Fruit fly (Drosophila melanogaster) whole organism, embryonic: Measurements from ENCODE around the gene CG31213.

Source experiments
- ATbp ChIP-seq: fragments of 200-800 bp; sonication (Bioruptor generic); optimal IDR thresholded peaks from 2 replicates; lab custom pipeline; 2017; ENCODE audit warnings: missing biosample characterization, mild to moderate bottlenecking, missing genetic modification characterization, missing genetic modification reagents
- Atf6 ChIP-seq: fragments of 200-800 bp; sonication (Bioruptor generic); IDR thresholded peaks from 2 replicates; pipeline ENCODE4 v1.3.6; 2022; ENCODE audit warnings: missing biosample characterization, missing genetic modification characterization
- Bdp1 ChIP-seq: fragments of 200-800 bp; sonication (Bioruptor generic); optimal IDR thresholded peaks from 3 replicates; lab custom pipeline; 2016; ENCODE audit warnings: missing biosample characterization, missing genetic modification characterization
- C15 ChIP-seq: fragments of 200-800 bp; sonication (Bioruptor generic); IDR thresholded peaks from 3 replicates; pipeline ENCODE4 v1.3.6; 2022; ENCODE audit warnings: missing biosample characterization, missing genetic modification characterization
- CG10209 ChIP-seq: fragments of 200-800 bp; sonication (Bioruptor generic); optimal IDR thresholded peaks from 3 replicates; lab custom pipeline; 2017; ENCODE audit warnings: missing biosample characterization, mild to moderate bottlenecking, missing genetic modification characterization, missing genetic modification reagents
- CG10654 ChIP-seq: fragments of 200-800 bp; sonication (Bioruptor generic); optimal IDR thresholded peaks from 2 replicates; lab custom pipeline; 2016; ENCODE audit warnings: missing biosample characterization, missing genetic modification characterization
- CG11093 ChIP-seq: fragments of 200-800 bp; sonication (Bioruptor generic); IDR thresholded peaks from 3 replicates; pipeline ENCODE4 v1.3.6; 2022; ENCODE audit warnings: missing biosample characterization, missing genetic modification characterization
- CG11723 ChIP-seq: fragments of 200-800 bp; sonication (Bioruptor generic); optimal IDR thresholded peaks from 2 replicates; lab custom pipeline; 2017; ENCODE audit warnings: missing biosample characterization, mild to moderate bottlenecking, missing genetic modification characterization
- CG12391 ChIP-seq: fragments of 200-800 bp; sonication (Bioruptor generic); optimal IDR thresholded peaks from 3 replicates; lab custom pipeline; 2018; ENCODE audit warnings: missing biosample characterization, mild to moderate bottlenecking, missing genetic modification characterization, moderate library complexity
- CG14014 ChIP-seq: fragments of 200-800 bp; sonication (Bioruptor generic); IDR thresholded peaks from 2 replicates; pipeline ENCODE4 v1.3.6; 2022; ENCODE audit warnings: missing biosample characterization, missing genetic modification characterization
- CG15479 ChIP-seq: fragments of 200-800 bp; sonication (Bioruptor generic); optimal IDR thresholded peaks from 3 replicates; lab custom pipeline; 2019; ENCODE audit warnings: missing biosample characterization, mild to moderate bottlenecking, missing genetic modification characterization, moderate library complexity
- CG15696 ChIP-seq: fragments of 200-800 bp; sonication (Bioruptor generic); optimal IDR thresholded peaks from 2 replicates; lab custom pipeline; 2019; ENCODE audit warnings: missing biosample characterization, mild to moderate bottlenecking, missing genetic modification characterization, moderate library complexity
- CG30020 ChIP-seq: fragments of 200-800 bp; optimal IDR thresholded peaks from 2 replicates; lab custom pipeline; 2019; ENCODE audit warnings: missing biosample characterization, mild to moderate bottlenecking, missing genetic modification characterization, moderate library complexity
- CG42726 ChIP-seq: fragments of 200-800 bp; sonication (Bioruptor generic); IDR thresholded peaks from 2 replicates; pipeline ENCODE4 v1.3.6; 2022; ENCODE audit warnings: missing biosample characterization, missing genetic modification characterization; ENCODE audit not compliant: partially characterized antibody
- CG6654 ChIP-seq: fragments of 200-800 bp; sonication (Bioruptor generic); optimal IDR thresholded peaks from 2 replicates; lab custom pipeline; 2017; ENCODE audit warnings: missing biosample characterization, mild to moderate bottlenecking, missing genetic modification characterization
- CG9437 ChIP-seq: fragments of 200-800 bp; sonication (Bioruptor generic); optimal IDR thresholded peaks from 2 replicates; lab custom pipeline; 2018; ENCODE audit warnings: missing biosample characterization, mild to moderate bottlenecking, missing genetic modification characterization
- CHES-1-like ChIP-seq: fragments of 200-800 bp; sonication (Bioruptor generic); optimal IDR thresholded peaks from 2 replicates; lab custom pipeline; 2016; ENCODE audit warnings: missing biosample characterization, missing genetic modification characterization
- Chrac-16 ChIP-seq: fragments of 200-800 bp; sonication (Bioruptor generic); optimal IDR thresholded peaks from 3 replicates; lab custom pipeline; 2016; ENCODE audit warnings: missing biosample characterization, missing genetic modification characterization
- D19A ChIP-seq: fragments of 200-800 bp; optimal IDR thresholded peaks from 3 replicates; lab custom pipeline; 2019; ENCODE audit warnings: missing biosample characterization, mild to moderate bottlenecking, missing genetic modification characterization, moderate library complexity
- Deaf1 ChIP-seq: fragments of 200-800 bp; optimal IDR thresholded peaks from 3 replicates; lab custom pipeline; 2019; ENCODE audit warnings: missing biosample characterization, mild to moderate bottlenecking, missing genetic modification characterization, moderate library complexity
- MBD-R2 ChIP-seq: fragments of 200-800 bp; sonication (Bioruptor generic); IDR thresholded peaks from 2 replicates; pipeline ENCODE4 v1.3.6; 2022; ENCODE audit warnings: missing biosample characterization, missing genetic modification characterization
- MESR4 ChIP-seq: fragments of 200-800 bp; sonication (Bioruptor generic); optimal IDR thresholded peaks from 2 replicates; lab custom pipeline; 2018; ENCODE audit warnings: missing biosample characterization, mild to moderate bottlenecking, missing genetic modification characterization, moderate library complexity
- Max ChIP-seq: fragments of 200-800 bp; sonication (Bioruptor generic); optimal IDR thresholded peaks from 2 replicates; lab custom pipeline; 2016; ENCODE audit warnings: missing biosample characterization, mild to moderate bottlenecking, missing genetic modification characterization
- PHDP ChIP-seq: fragments of 200-800 bp; sonication (Bioruptor generic); optimal IDR thresholded peaks from 3 replicates; lab custom pipeline; 2018; ENCODE audit warnings: missing biosample characterization, mild to moderate bottlenecking, missing genetic modification characterization, moderate library complexity
- Spps ChIP-seq: fragments of 200-800 bp; sonication (Bioruptor generic); optimal IDR thresholded peaks from 2 replicates; lab custom pipeline; 2018; ENCODE audit warnings: missing biosample characterization, mild to moderate bottlenecking, missing genetic modification characterization
- Xrp1 ChIP-seq: fragments of 200-800 bp; sonication (Bioruptor generic); IDR thresholded peaks from 2 replicates; pipeline ENCODE4 v1.3.6; 2022; ENCODE audit warnings: missing biosample characterization, missing genetic modification characterization
- ac ChIP-seq: fragments of 200-800 bp; sonication (Bioruptor generic); optimal IDR thresholded peaks from 3 replicates; lab custom pipeline; 2017; ENCODE audit warnings: missing biosample characterization, mild to moderate bottlenecking, missing genetic modification characterization
- ap ChIP-seq: fragments of 200-800 bp; sonication (Bioruptor generic); IDR thresholded peaks from 2 replicates; pipeline ENCODE4 v1.3.6; 2022; ENCODE audit warnings: missing biosample characterization, missing genetic modification characterization
- ara ChIP-seq: fragments of 200-800 bp; sonication (Bioruptor generic); IDR thresholded peaks from 2 replicates; pipeline ENCODE4 v1.3.6; 2022; ENCODE audit warnings: missing biosample characterization, missing genetic modification characterization
- bowl ChIP-seq: fragments of 200-800 bp; sonication (Bioruptor generic); IDR thresholded peaks from 2 replicates; pipeline ENCODE4 v1.3.6; 2022; ENCODE audit warnings: missing biosample characterization, missing genetic modification characterization
- btn ChIP-seq: fragments of 200-800 bp; sonication (Bioruptor generic); optimal IDR thresholded peaks from 2 replicates; lab custom pipeline; 2016; ENCODE audit warnings: missing biosample characterization, missing genetic modification characterization
- cg ChIP-seq: fragments of 200-800 bp; sonication (Bioruptor generic); optimal IDR thresholded peaks from 3 replicates; lab custom pipeline; 2019; ENCODE audit warnings: missing biosample characterization, mild to moderate bottlenecking, missing genetic modification characterization, moderate library complexity
- chm ChIP-seq: fragments of 200-800 bp; sonication (Bioruptor generic); IDR thresholded peaks from 2 replicates; pipeline ENCODE4 v1.3.6; 2022; ENCODE audit warnings: missing biosample characterization, missing genetic modification characterization
- eyg ChIP-seq: fragments of 200-800 bp; sonication (Bioruptor generic); optimal IDR thresholded peaks from 3 replicates; lab custom pipeline; 2016; ENCODE audit warnings: missing biosample characterization, missing genetic modification characterization
- fd64A ChIP-seq: fragments of 200-800 bp; sonication (Bioruptor generic); optimal IDR thresholded peaks from 3 replicates; lab custom pipeline; 2018; ENCODE audit warnings: missing biosample characterization, mild to moderate bottlenecking, missing genetic modification characterization
- gcm2 ChIP-seq: fragments of 200-800 bp; sonication (Bioruptor generic); optimal IDR thresholded peaks from 2 replicates; lab custom pipeline; 2016; ENCODE audit warnings: missing biosample characterization, missing genetic modification characterization
- grn ChIP-seq: fragments of 200-800 bp; sonication (Bioruptor generic); optimal IDR thresholded peaks from 3 replicates; lab custom pipeline; 2017; ENCODE audit warnings: missing biosample characterization, missing genetic modification characterization
- odd ChIP-seq: fragments of 200-800 bp; sonication (Bioruptor generic); optimal IDR thresholded peaks from 2 replicates; lab custom pipeline; 2017; ENCODE audit warnings: missing biosample characterization, mild to moderate bottlenecking, missing genetic modification characterization
- onecut ChIP-seq: fragments of 200-800 bp; sonication (Bioruptor generic); IDR thresholded peaks from 2 replicates; pipeline ENCODE4 v1.3.6; 2022; ENCODE audit warnings: missing biosample characterization, missing genetic modification characterization
- p53 ChIP-seq: fragments of 200-800 bp; sonication (Bioruptor generic); optimal IDR thresholded peaks from 2 replicates; lab custom pipeline; 2016; ENCODE audit warnings: missing biosample characterization, missing genetic modification characterization
- pb ChIP-seq: fragments of 200-800 bp; sonication (Bioruptor generic); optimal IDR thresholded peaks from 3 replicates; lab custom pipeline; 2016; ENCODE audit warnings: missing biosample characterization, missing genetic modification characterization
- psq ChIP-seq: fragments of 200-800 bp; sonication (Bioruptor generic); optimal IDR thresholded peaks from 2 replicates; lab custom pipeline; 2017; ENCODE audit warnings: missing biosample characterization, missing genetic modification characterization
- sens-2 ChIP-seq: fragments of 200-800 bp; sonication (Bioruptor generic); IDR thresholded peaks from 2 replicates; pipeline ENCODE4 v1.3.6; 2022; ENCODE audit warnings: missing biosample characterization, missing genetic modification characterization
- sqz ChIP-seq: fragments of 200-800 bp; sonication (Bioruptor generic); optimal IDR thresholded peaks from 3 replicates; lab custom pipeline; 2018; ENCODE audit warnings: missing biosample characterization, mild to moderate bottlenecking, missing genetic modification characterization
- tap ChIP-seq: fragments of 200-800 bp; optimal IDR thresholded peaks from 3 replicates; lab custom pipeline; 2019; ENCODE audit warnings: missing biosample characterization, mild to moderate bottlenecking, missing genetic modification characterization, moderate library complexity
- trem ChIP-seq: fragments of 200-800 bp; optimal IDR thresholded peaks from 3 replicates; lab custom pipeline; 2019; ENCODE audit warnings: missing biosample characterization, mild to moderate bottlenecking, missing genetic modification characterization, moderate library complexity
- twi ChIP-seq: fragments of 200-800 bp; optimal IDR thresholded peaks from 2 replicates; lab custom pipeline; 2019; ENCODE audit warnings: missing biosample characterization, mild to moderate bottlenecking, missing genetic modification characterization, moderate library complexity
- vvl ChIP-seq: fragments of 200-800 bp; sonication (Bioruptor generic); IDR thresholded peaks from 2 replicates; pipeline ENCODE4 v1.3.6; 2022; ENCODE audit warnings: missing biosample characterization, missing genetic modification characterization
- yki ChIP-seq: fragments of >200 bp; optimal IDR thresholded peaks from 3 replicates; lab custom pipeline; 2018
- z ChIP-seq: fragments of 200-800 bp; sonication (Bioruptor generic); IDR thresholded peaks from 3 replicates; pipeline ENCODE4 v1.3.6; 2022; ENCODE audit warnings: missing biosample characterization, missing genetic modification characterization
- zfh1 ChIP-seq: fragments of 200-800 bp; sonication (Bioruptor generic); IDR thresholded peaks from 3 replicates; pipeline ENCODE4 v1.3.6; 2022; ENCODE audit warnings: missing biosample characterization, missing genetic modification characterization

The CG31213 gene

DNA sequence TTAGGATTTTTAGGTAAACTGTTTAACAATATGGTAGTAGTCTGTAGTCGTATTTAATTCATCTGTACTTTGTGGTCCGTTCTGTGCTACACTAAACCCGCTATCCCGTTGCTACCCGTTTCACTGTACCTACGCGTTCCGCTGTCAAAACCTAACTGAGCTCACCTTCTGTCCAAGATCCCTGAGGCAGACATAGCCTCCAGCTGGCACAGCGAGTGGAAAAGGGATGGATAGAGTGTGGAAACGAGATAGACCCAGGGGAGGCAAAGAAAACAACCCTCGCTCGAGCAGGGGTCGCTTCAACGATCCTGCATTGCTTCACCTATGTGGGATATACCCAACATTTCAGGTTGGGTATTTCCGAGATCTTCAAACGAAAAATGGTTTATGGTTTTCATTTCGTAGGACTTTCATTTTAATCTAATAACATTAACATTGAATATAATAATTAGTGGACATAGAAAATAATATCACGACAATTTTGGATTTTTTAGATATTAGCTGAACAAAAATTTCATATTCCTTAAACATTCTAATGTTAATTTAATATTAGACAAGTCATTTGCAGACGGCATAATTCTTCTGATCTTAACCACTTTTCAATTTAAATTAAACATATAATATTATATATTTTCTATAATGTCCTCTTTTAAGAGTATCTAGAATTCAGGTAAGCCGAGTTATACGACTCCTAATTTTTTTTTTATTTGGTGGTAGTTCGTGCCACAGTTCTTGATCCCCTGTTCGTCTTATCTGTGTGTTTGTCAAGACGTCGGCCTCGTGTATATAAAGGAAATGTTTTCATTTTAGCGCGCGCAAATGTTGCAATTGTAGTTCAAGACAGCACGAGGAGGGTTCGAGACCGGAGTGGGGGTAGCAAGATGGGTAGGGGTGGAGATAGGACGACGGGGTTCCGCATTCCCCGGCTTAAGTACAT is 37.6 kb upstream of the CG31213 start, which contains the start of gene mira (continued):
- TF ChIP-seq CG14014 (GFP tag; lab: Robert Waterston, UW) = no peak
- TF ChIP-seq twi (tag; lab: Kevin White, UChicago) = peak; percentile 83
- TF ChIP-seq onecut (GFP tag; lab: Robert Waterston, UW) = no peak
- no peak for TF ChIP-seq tap
- TF ChIP-seq CG15479 (GFP tag; lab: Kevin White, UChicago) = peak; percentile 31
- no peak for TF ChIP-seq PHDP
- TF ChIP-seq btn (GFP tag; lab: Kevin White, UChicago) = no peak
- TF ChIP-seq zfh1 (GFP tag; lab: Robert Waterston, UW) = no peak
- TF ChIP-seq Bdp1 = no peak
- no peak for TF ChIP-seq bowl (GFP tag; lab: Robert Waterston, UW)
- TF ChIP-seq fd64A = no peak
- no peak for TF ChIP-seq trem (tag; lab: Kevin White, UChicago)
- TF ChIP-seq sqz (GFP tag; lab: Kevin White, UChicago) = peak; percentile 47
- no peak for TF ChIP-seq eyg (GFP tag; lab: Kevin White, UChicago)
- no peak for TF ChIP-seq MESR4 (GFP tag; lab: Kevin White, UChicago)
- no peak for TF ChIP-seq chm (GFP tag; lab: Robert Waterston, UW)
- TF ChIP-seq ara (GFP tag; lab: Robert Waterston, UW) = no peak
- TF ChIP-seq CG10654 (GFP tag; lab: Kevin White, UChicago) = no peak
- no peak for TF ChIP-seq CG11093
- no peak for TF ChIP-seq ATbp (GFP tag; lab: Kevin White, UChicago)
- TF ChIP-seq CG30020 (tag; lab: Kevin White, UChicago) = no peak
- no peak for TF ChIP-seq p53 (GFP tag; lab: Kevin White, UChicago)
- TF ChIP-seq z (GFP tag; lab: Robert Waterston, UW) = no peak
- TF ChIP-seq CG42726 (GFP tag; lab: Robert Waterston, UW) = no peak
- TF ChIP-seq gcm2 (GFP tag; lab: Kevin White, UChicago) = no peak
- no peak for TF ChIP-seq sens-2 (GFP tag; lab: Robert Waterston, UW)
- TF ChIP-seq C15 = no peak
- TF ChIP-seq Spps = no peak
- no peak for TF ChIP-seq Chrac-16 (GFP tag; lab: Kevin White, UChicago)
- TF ChIP-seq D19A (tag; lab: Kevin White, UChicago) = peak; percentile 99
- no peak for TF ChIP-seq grn (GFP tag; lab: Kevin White, UChicago)
- no peak for TF ChIP-seq cg (GFP tag; lab: Kevin White, UChicago)
- no peak for TF ChIP-seq CG9437 (GFP tag; lab: Kevin White, UChicago)
- TF ChIP-seq Max (GFP tag; lab: Kevin White, UChicago) = no peak
- TF ChIP-seq Deaf1 (tag; lab: Kevin White, UChicago) = no peak
- TF ChIP-seq CG6654 (GFP tag; lab: Kevin White, UChicago) = no peak
- TF ChIP-seq ap (GFP tag; lab: Robert Waterston, UW) = no peak
- no peak for TF ChIP-seq CHES-1-like (GFP tag; lab: Kevin White, UChicago)
- no peak for TF ChIP-seq odd
- no peak for TF ChIP-seq Atf6
- no peak for TF ChIP-seq CG11723 (GFP tag; lab: Kevin White, UChicago)
- peak; percentile 59 for TF ChIP-seq CG15696 (tag; lab: Kevin White, UChicago)
- TF ChIP-seq vvl (GFP tag; lab: Robert Waterston, UW) = no peak
- no peak for TF ChIP-seq MBD-R2 (GFP tag; lab: Robert Waterston, UW)
- no peak for TF ChIP-seq Xrp1
- TF ChIP-seq CG10209 = peak; percentile 6
- TF ChIP-seq pb (GFP tag; lab: Kevin White, UChicago) = no peak
- no peak for TF ChIP-seq psq (GFP tag; lab: Kevin White, UChicago)
- peak; percentile 26 for TF ChIP-seq CG12391
- peak; percentile 45 for TF ChIP-seq ac (GFP tag; lab: Kevin White, UChicago)
- no peak for TF ChIP-seq yki (lab: Kevin White, UChicago)
